Fruit fly (Drosophila melanogaster): ENCODE results near the gene CG44098.
A peak's percentile ranks its signal among the peaks of the same experiment; 100 is the strongest.

CG44098 gene

dm6 chr3R:4771319-4771718 lies 1.7 kb downstream of the CG44098 start:
- TF ChIP-seq CG7045 (GFP tag; optimal IDR thresholded peaks at IDR 0.05) (no peak), CG33017 (tag; optimal IDR thresholded peaks at IDR 0.05) (no peak), Mnt (GFP tag; optimal IDR thresholded peaks at IDR 0.05) (no peak), tj (GFP tag; optimal IDR thresholded peaks at IDR 0.05) (peak; percentile 78), CG12768 (GFP tag; optimal IDR thresholded peaks at IDR 0.05) (no peak)

dm6 chr3R:4768711-4769239 lies 4.2 kb downstream of the CG44098 start:
- TF ChIP-seq CG7101 (tag; optimal IDR thresholded peaks at IDR 0.05), result no peak
- TF ChIP-seq CG7045 (GFP tag; optimal IDR thresholded peaks at IDR 0.05), result no peak
- TF ChIP-seq kay (GFP tag; ENCODE audit: borderline replicate concordance), result no peak
- TF ChIP-seq Mnt (GFP tag; optimal IDR thresholded peaks at IDR 0.05), result no peak
- no peak for TF ChIP-seq pad (GFP tag; optimal IDR thresholded peaks at IDR 0.05)
- TF ChIP-seq ovo (GFP tag; optimal IDR thresholded peaks at IDR 0.05), result no peak
- TF ChIP-seq CG1620 (GFP tag; optimal IDR thresholded peaks at IDR 0.05), result no peak
- TF ChIP-seq tj (GFP tag; optimal IDR thresholded peaks at IDR 0.05), result no peak
- no peak for TF ChIP-seq CG12768 (GFP tag; optimal IDR thresholded peaks at IDR 0.05)
- TF ChIP-seq cnc (optimal IDR thresholded peaks at IDR 0.05), result no peak
- TF ChIP-seq bab1 (GFP tag; optimal IDR thresholded peaks at IDR 0.05), result no peak
- TF ChIP-seq Hr96 (GFP tag; optimal IDR thresholded peaks at IDR 0.05), result no peak

- TF ChIP-seq CG33017 (tag; optimal IDR thresholded peaks at IDR 0.05) (no peak), bab1 (GFP tag; optimal IDR thresholded peaks at IDR 0.05) (no peak), tj (GFP tag; optimal IDR thresholded peaks at IDR 0.05) (no peak), cic (GFP tag; optimal IDR thresholded peaks at IDR 0.05) (no peak), ovo (GFP tag; optimal IDR thresholded peaks at IDR 0.05) (no peak), kay (GFP tag; ENCODE audit: borderline replicate concordance) (no peak), CG5204 (GFP tag; optimal IDR thresholded peaks at IDR 0.05) (no peak), CG7101 (tag; optimal IDR thresholded peaks at IDR 0.05) (no peak), Clk (GFP tag; optimal IDR thresholded peaks at IDR 0.05) (no peak), Crg-1 (GFP tag; optimal IDR thresholded peaks at IDR 0.05) (no peak)
Measured at dm6 chr3R:4761372-4761771, 11.6 kb downstream of the CG44098 start.

- TF ChIP-seq CG11617 (GFP tag; optimal IDR thresholded peaks at IDR 0.05) (no peak), CG7045 (GFP tag; optimal IDR thresholded peaks at IDR 0.05) (no peak), cic (GFP tag; optimal IDR thresholded peaks at IDR 0.05) (no peak), bab1 (GFP tag; optimal IDR thresholded peaks at IDR 0.05) (no peak), CG33017 (tag; optimal IDR thresholded peaks at IDR 0.05) (no peak), tj (GFP tag; optimal IDR thresholded peaks at IDR 0.05) (no peak), CG14711 (tag; optimal IDR thresholded peaks at IDR 0.05) (no peak), Clk (GFP tag; optimal IDR thresholded peaks at IDR 0.05) (no peak), Crg-1 (GFP tag; optimal IDR thresholded peaks at IDR 0.05) (no peak), kay (GFP tag; ENCODE audit: borderline replicate concordance) (no peak), toe (GFP tag; optimal IDR thresholded peaks at IDR 0.05) (no peak), Hr96 (GFP tag; optimal IDR thresholded peaks at IDR 0.05) (no peak), CG5204 (GFP tag; optimal IDR thresholded peaks at IDR 0.05) (no peak), ovo (GFP tag; optimal IDR thresholded peaks at IDR 0.05) (no peak), pad (GFP tag; optimal IDR thresholded peaks at IDR 0.05) (no peak), cnc (optimal IDR thresholded peaks at IDR 0.05) (no peak)
Measured at dm6 chr3R:4749735-4750134, 23.3 kb downstream of the CG44098 start, which contains the start of gene atms. Gene atms, plus strand, starts transcription at chr3R:4750035.

dm6 chr3R:4748888-4749717 lies 23.9 kb downstream of the CG44098 start, which contains the start of gene tacc:
Gene tacc, minus strand, starts transcription at chr3R:4749056.
- TF ChIP-seq CG7045 (GFP tag; optimal IDR thresholded peaks at IDR 0.05) (no peak), kay (GFP tag; ENCODE audit: borderline replicate concordance) (no peak), Crg-1 (GFP tag; optimal IDR thresholded peaks at IDR 0.05) (no peak), Hr96 (GFP tag; optimal IDR thresholded peaks at IDR 0.05) (no peak), CG33017 (tag; optimal IDR thresholded peaks at IDR 0.05) (no peak)

dm6 chr3R:4747292-4747691 lies 25.7 kb downstream of the CG44098 start:
- TF ChIP-seq CG11617 (GFP tag; optimal IDR thresholded peaks at IDR 0.05) (no peak), CG1620 (GFP tag; optimal IDR thresholded peaks at IDR 0.05) (no peak), pad (GFP tag; optimal IDR thresholded peaks at IDR 0.05) (no peak), ovo (GFP tag; optimal IDR thresholded peaks at IDR 0.05) (no peak), CG7101 (tag; optimal IDR thresholded peaks at IDR 0.05) (no peak), tj (GFP tag; optimal IDR thresholded peaks at IDR 0.05) (peak; percentile 89), cnc (optimal IDR thresholded peaks at IDR 0.05) (no peak)

- TF ChIP-seq CG1620 (GFP tag; optimal IDR thresholded peaks at IDR 0.05) (no peak), CG7045 (GFP tag; optimal IDR thresholded peaks at IDR 0.05) (no peak), Mnt (GFP tag; optimal IDR thresholded peaks at IDR 0.05) (no peak), toe (GFP tag; optimal IDR thresholded peaks at IDR 0.05) (no peak)
Measured at dm6 chr3R:4746189-4746771, 26.7 kb downstream of the CG44098 start.

Measured in whole organism, adult.